Worm (Caenorhabditis elegans) whole organism, late embryonic: ENCODE data around the gene K01A12.2.

Experiments used
- K09A11.1 ChIP-seq: sonication (generic microtip); optimal IDR thresholded peaks from 2 replicates; lab custom pipeline; 2017; ENCODE audit warnings: antibody characterized with exemption, mild to moderate bottlenecking, missing genetic modification characterization, missing compliant biosample characterization; ENCODE audit not compliant: insufficient read depth
- Y22D7AL.16 ChIP-seq: sonication (generic microtip); optimal IDR thresholded peaks from 2 replicates; lab custom pipeline; 2016; ENCODE audit warnings: missing genetic modification characterization, missing compliant biosample characterization
- ahr-1 ChIP-seq: sonication (generic microtip); optimal IDR thresholded peaks from 2 replicates; lab custom pipeline; 2016; ENCODE audit warnings: missing genetic modification characterization, missing compliant biosample characterization
- ama-1 ChIP-seq: fragments of 150-350 bp; optimal IDR thresholded peaks from 2 replicates; lab custom pipeline; 2014
- ceh-14 ChIP-seq: sonication (generic microtip); optimal IDR thresholded peaks from 2 replicates; lab custom pipeline; 2016; ENCODE audit warnings: missing genotype, missing genetic modification characterization, missing compliant biosample characterization
- ceh-18 ChIP-seq: sonication (generic microtip); optimal IDR thresholded peaks from 2 replicates; lab custom pipeline; 2016; ENCODE audit warnings: missing genetic modification characterization, missing compliant biosample characterization
- ceh-19 ChIP-seq: fragments of 200-800 bp; sonication (Bioruptor generic); optimal IDR thresholded peaks from 2 replicates; lab custom pipeline; 2018; ENCODE audit warnings: mild to moderate bottlenecking, missing genetic modification characterization, missing compliant biosample characterization
- ceh-22 ChIP-seq: sonication (generic microtip); optimal IDR thresholded peaks from 2 replicates; lab custom pipeline; 2017; ENCODE audit warnings: missing biosample characterization, missing genetic modification characterization
- ceh-31 ChIP-seq: sonication (generic microtip); optimal IDR thresholded peaks from 2 replicates; lab custom pipeline; 2016; ENCODE audit warnings: missing genetic modification characterization, missing compliant biosample characterization
- ceh-34 ChIP-seq: sonication (generic microtip); optimal IDR thresholded peaks from 2 replicates; lab custom pipeline; 2016; ENCODE audit warnings: mild to moderate bottlenecking, missing genetic modification characterization, missing compliant biosample characterization
- ceh-45 ChIP-seq: fragments of 200-800 bp; sonication (Bioruptor generic); IDR thresholded peaks from 2 replicates; pipeline ENCODE4 v1.3.6; 2022; ENCODE audit warnings: missing genetic modification reagents, missing genetic modification characterization, missing compliant biosample characterization
- ceh-6 ChIP-seq: fragments of 200-800 bp; sonication (Bioruptor generic); optimal IDR thresholded peaks from 2 replicates; lab custom pipeline; 2018; ENCODE audit warnings: mild to moderate bottlenecking, missing genetic modification characterization, missing compliant biosample characterization
- ceh-9 ChIP-seq: sonication (generic microtip); optimal IDR thresholded peaks from 2 replicates; lab custom pipeline; 2016; ENCODE audit warnings: mild to moderate bottlenecking, missing genetic modification characterization, inconsistent platforms, missing compliant biosample characterization
- dve-1 ChIP-seq: sonication (generic microtip); optimal IDR thresholded peaks from 2 replicates; lab custom pipeline; 2017; ENCODE audit warnings: antibody characterized with exemption, mild to moderate bottlenecking, missing genetic modification characterization, missing compliant biosample characterization
- elt-2 ChIP-seq: sonication (generic microtip); optimal IDR thresholded peaks from 2 replicates; lab custom pipeline; 2016; ENCODE audit warnings: missing genetic modification reagents, missing genetic modification characterization, missing compliant biosample characterization
- fkh-10 ChIP-seq: fragments of 150-350 bp; optimal IDR thresholded peaks from 2 replicates; lab custom pipeline; 2014; ENCODE audit warnings: missing biosample characterization, missing genetic modification reagents, missing genetic modification characterization
- hlh-13 ChIP-seq: fragments of 200-800 bp; sonication (Bioruptor generic); optimal IDR thresholded peaks from 2 replicates; lab custom pipeline; 2018; ENCODE audit warnings: mild to moderate bottlenecking, missing genetic modification characterization, missing compliant biosample characterization
- hlh-15 ChIP-seq: sonication (generic microtip); optimal IDR thresholded peaks from 2 replicates; lab custom pipeline; 2016; ENCODE audit warnings: missing genetic modification characterization, missing compliant biosample characterization
- hlh-30 ChIP-seq: sonication (generic microtip); optimal IDR thresholded peaks from 2 replicates; lab custom pipeline; 2017; ENCODE audit warnings: antibody characterized with exemption, missing genetic modification characterization, missing compliant biosample characterization; ENCODE audit not compliant: insufficient read depth
- lin-11 ChIP-seq: fragments of 200-800 bp; sonication (Bioruptor generic); optimal IDR thresholded peaks from 2 replicates; lab custom pipeline; 2018; ENCODE audit warnings: mild to moderate bottlenecking, missing genetic modification characterization, missing compliant biosample characterization
- nfya-1 ChIP-seq: sonication (generic microtip); optimal IDR thresholded peaks from 2 replicates; lab custom pipeline; 2017; ENCODE audit warnings: missing genetic modification characterization, mild to moderate bottlenecking, missing compliant biosample characterization, antibody characterized with exemption, moderate library complexity
- nhr-232 ChIP-seq: sonication (generic microtip); optimal IDR thresholded peaks from 2 replicates; lab custom pipeline; 2016; ENCODE audit warnings: missing genetic modification characterization, missing compliant biosample characterization
- npax-4 ChIP-seq: sonication (generic microtip); optimal IDR thresholded peaks from 2 replicates; lab custom pipeline; 2016; ENCODE audit warnings: missing genetic modification characterization, missing compliant biosample characterization
- odd-2 ChIP-seq: sonication (generic microtip); optimal IDR thresholded peaks from 2 replicates; lab custom pipeline; 2017; ENCODE audit warnings: antibody characterized with exemption, mild to moderate bottlenecking, missing genetic modification characterization, missing compliant biosample characterization
- pat-9 ChIP-seq: fragments of 200-800 bp; sonication (Bioruptor generic); optimal IDR thresholded peaks from 2 replicates; lab custom pipeline; 2018; ENCODE audit warnings: mild to moderate bottlenecking, missing genetic modification characterization, moderate library complexity, missing compliant biosample characterization
- pha-4 ChIP-seq: fragments of 150-350 bp; optimal IDR thresholded peaks from 2 replicates; lab custom pipeline; 2018; ENCODE audit warnings: missing biosample characterization, missing genetic modification reagents, missing genetic modification characterization
- pqm-1 ChIP-seq: sonication (generic microtip); optimal IDR thresholded peaks from 2 replicates; lab custom pipeline; 2016; ENCODE audit warnings: missing genetic modification characterization, missing compliant biosample characterization
- ref-2 ChIP-seq: sonication (generic microtip); optimal IDR thresholded peaks from 2 replicates; lab custom pipeline; 2016; ENCODE audit warnings: missing genetic modification characterization, missing compliant biosample characterization
- rnt-1 ChIP-seq: sonication (generic microtip); optimal IDR thresholded peaks from 2 replicates; lab custom pipeline; 2016; ENCODE audit warnings: missing genetic modification characterization, missing compliant biosample characterization
- sdc-2 ChIP-seq: sonication (generic microtip); optimal IDR thresholded peaks from 2 replicates; lab custom pipeline; 2016; ENCODE audit warnings: missing genotype, missing genetic modification characterization, missing compliant biosample characterization
- sox-2 ChIP-seq: fragments of 200-800 bp; sonication (Bioruptor generic); IDR thresholded peaks from 2 replicates; pipeline ENCODE4 v1.3.6; 2022; ENCODE audit warnings: missing genetic modification reagents, missing genetic modification characterization, missing compliant biosample characterization
- sox-4 ChIP-seq: sonication (generic microtip); optimal IDR thresholded peaks from 2 replicates; lab custom pipeline; 2017; ENCODE audit warnings: mild to moderate bottlenecking, missing genetic modification characterization, inconsistent platforms, missing compliant biosample characterization
- syd-9 ChIP-seq: sonication (generic microtip); optimal IDR thresholded peaks from 2 replicates; lab custom pipeline; 2016; ENCODE audit warnings: mild to moderate bottlenecking, missing genetic modification characterization, moderate library complexity, missing compliant biosample characterization
- tbx-2 ChIP-seq: sonication (generic microtip); optimal IDR thresholded peaks from 2 replicates; lab custom pipeline; 2016; ENCODE audit warnings: missing genetic modification characterization, missing compliant biosample characterization
- unc-3 ChIP-seq, 2 experiments: fragments of 200-800 bp in 1 of 2; sonication (Bioruptor generic) in 1 of 2; sonication (generic microtip) in 1 of 2; conservative IDR thresholded peaks in 1 of 2; optimal IDR thresholded peaks in 1 of 2; 2 replicates each; pipeline versions ENCODE4 v1.3.6 to Lab custom; 2016 to 2022; ENCODE audit warnings: missing compliant biosample characterization in 2 of 2, missing genetic modification characterization in 2 of 2, missing genetic modification reagents in 1 of 2
- unc-42 ChIP-seq: sonication (generic microtip); optimal IDR thresholded peaks from 2 replicates; lab custom pipeline; 2016; ENCODE audit warnings: missing genotype, missing genetic modification characterization, missing compliant biosample characterization
- unc-55 ChIP-seq: sonication (generic microtip); optimal IDR thresholded peaks from 2 replicates; lab custom pipeline; 2017; ENCODE audit warnings: missing biosample characterization, missing genetic modification reagents, missing genetic modification characterization
- ztf-16 ChIP-seq: sonication (generic microtip); optimal IDR thresholded peaks from 2 replicates; lab custom pipeline; 2017; ENCODE audit warnings: missing genetic modification characterization, missing compliant biosample characterization

K01A12.2 gene

ce11 chrX:8566521-8567032 lies 46.6 kb upstream of the K01A12.2 start:
- TF ChIP-seq syd-9 (tag; lab: Kevin White, UChicago) (no peak), fkh-10 (GFP tag; lab: Kevin White, UChicago) (no peak), ztf-16 (tag; lab: Kevin White, UChicago) (no peak), ceh-9 (no peak), tbx-2 (tag; lab: Kevin White, UChicago) (no peak), hlh-15 (no peak), ahr-1 (tag; lab: Kevin White, UChicago) (no peak), pqm-1 (tag; lab: Kevin White, UChicago) (no peak), npax-4 (no peak)
- TF ChIP-seq, all 69 proteins: peak for 0

- no peak for TF ChIP-seq hlh-30 (tag; lab: Kevin White, UChicago)
Observed at ce11 chrX:8567166-8567565, 46.0 kb upstream of the K01A12.2 start.

- no peak for TF ChIP-seq unc-3 (GFP tag; conservative IDR thresholded peaks at IDR 0.05; lab: Robert Waterston, UW)
- TF ChIP-seq unc-3 (tag; optimal IDR thresholded peaks at IDR 0.05; lab: Kevin White, UChicago) = no peak
- no peak for TF ChIP-seq lin-11 (tag; lab: Kevin White, UChicago)
- TF ChIP-seq odd-2 (tag; lab: Kevin White, UChicago) = no peak
- no peak for TF ChIP-seq ceh-18 (tag; lab: Kevin White, UChicago)
- TF ChIP-seq fkh-10 (GFP tag; lab: Kevin White, UChicago) = no peak
- TF ChIP-seq pha-4 = no peak
- TF ChIP-seq Y22D7AL.16 (tag; lab: Kevin White, UChicago) = no peak
- TF ChIP-seq ceh-34 (tag; lab: Kevin White, UChicago) = no peak
- no peak for TF ChIP-seq npax-4
- no peak for TF ChIP-seq pat-9 (tag; lab: Kevin White, UChicago)
- TF ChIP-seq syd-9 (tag; lab: Kevin White, UChicago) = no peak
- no peak for TF ChIP-seq sox-2 (GFP tag; lab: Robert Waterston, UW)
- TF ChIP-seq dve-1 (tag; lab: Kevin White, UChicago) = no peak
- no peak for TF ChIP-seq ceh-14 (tag; lab: Kevin White, UChicago)
- no peak for TF ChIP-seq rnt-1 (tag; lab: Kevin White, UChicago)
- TF ChIP-seq sdc-2 (tag; lab: Kevin White, UChicago) = no peak
Observed at ce11 chrX:8567823-8568314, 45.3 kb upstream of the K01A12.2 start.

ce11 chrX:8568423-8568903 lies 44.7 kb upstream of the K01A12.2 start:
- TF ChIP-seq ceh-45 (GFP tag; lab: Robert Waterston, UW) (no peak), elt-2 (tag; lab: Kevin White, UChicago) (peak; percentile 84), tbx-2 (tag; lab: Kevin White, UChicago) (peak; percentile 2), unc-55 (GFP tag; lab: Kevin White, UChicago) (peak; percentile 92)

- TF ChIP-seq ama-1 (lab: Kevin White, UChicago) (no peak), unc-3 (GFP tag; conservative IDR thresholded peaks at IDR 0.05; lab: Robert Waterston, UW) (no peak), unc-3 (tag; optimal IDR thresholded peaks at IDR 0.05; lab: Kevin White, UChicago) (no peak), ceh-19 (GFP tag; lab: Kevin White, UChicago) (peak; percentile 34), ceh-22 (tag; lab: Kevin White, UChicago) (no peak), sox-4 (no peak), ceh-18 (tag; lab: Kevin White, UChicago) (no peak), nfya-1 (tag; lab: Kevin White, UChicago) (peak; percentile 28), hlh-30 (tag; lab: Kevin White, UChicago) (no peak), ceh-6 (no peak), rnt-1 (tag; lab: Kevin White, UChicago) (peak; percentile 1), hlh-13 (GFP tag; lab: Kevin White, UChicago) (no peak), ceh-45 (GFP tag; lab: Robert Waterston, UW) (no peak), syd-9 (tag; lab: Kevin White, UChicago) (peak; percentile 14), K09A11.1 (tag; lab: Kevin White, UChicago) (no peak), elt-2 (tag; lab: Kevin White, UChicago) (no peak), ref-2 (tag; lab: Kevin White, UChicago) (peak; percentile 29), ceh-31 (tag; lab: Kevin White, UChicago) (peak; percentile 9), unc-42 (tag; lab: Kevin White, UChicago) (no peak), nhr-232 (tag; lab: Kevin White, UChicago) (no peak)
Observed at ce11 chrX:8569159-8569558, 44.0 kb upstream of the K01A12.2 start.
